Worm (Caenorhabditis elegans) whole organism, L4 larva: Measurements from ENCODE around the gene zip-11.
"Not testable (repeated sequence)": the region's sequence is repeated elsewhere in the genome, so short reads cannot be mapped to it uniquely, and the experiment has no call there.

Experiments
- F10B5.3 ChIP-seq: sonication (generic microtip); optimal IDR thresholded peaks from 2 replicates; lab custom pipeline; 2016; ENCODE audit warnings: mild to moderate bottlenecking, missing genetic modification characterization, missing compliant biosample characterization
- F26F4.8 ChIP-seq: fragments of 200-800 bp; sonication (Bioruptor generic); conservative IDR thresholded peaks from 2 replicates; pipeline ENCODE4 v1.3.6; 2022; ENCODE audit warnings: missing genetic modification characterization, missing compliant biosample characterization
- F44E2.7 ChIP-seq: fragments of 200-800 bp; sonication (Bioruptor generic); IDR thresholded peaks from 2 replicates; pipeline ENCODE4 v2.1.2; 2022; ENCODE audit warnings: missing genetic modification characterization, missing compliant biosample characterization
- Y105C5A.15 ChIP-seq: fragments of 200-800 bp; sonication (Bioruptor generic); IDR thresholded peaks from 2 replicates; pipeline ENCODE4 v1.3.6; 2022; ENCODE audit warnings: missing genetic modification characterization, missing compliant biosample characterization
- aha-1 ChIP-seq: fragments of 150-350 bp; peaks from one replicate; lab custom pipeline; 2014; ENCODE audit warnings: missing biosample characterization, missing genetic modification characterization
- aly-2 ChIP-seq: sonication (generic microtip); optimal IDR thresholded peaks from 2 replicates; lab custom pipeline; 2018; ENCODE audit warnings: missing biosample characterization, missing genetic modification characterization
- ceh-28 ChIP-seq: fragments of 150-350 bp; optimal IDR thresholded peaks from 2 replicates; lab custom pipeline; 2014; ENCODE audit warnings: missing biosample characterization, missing genetic modification reagents, missing genetic modification characterization
- ceh-32 ChIP-seq: sonication (generic microtip); optimal IDR thresholded peaks from 2 replicates; lab custom pipeline; 2016; ENCODE audit warnings: mild to moderate bottlenecking, missing genetic modification characterization, missing compliant biosample characterization; ENCODE audit not compliant: poor library complexity
- daf-12 ChIP-seq: fragments of 150-350 bp; optimal IDR thresholded peaks from 2 replicates; lab custom pipeline; 2014; ENCODE audit warnings: missing biosample characterization, missing genetic modification reagents, missing genetic modification characterization
- daf-16 ChIP-seq, 3 experiments: sonication (generic microtip); optimal IDR thresholded peaks; 2 replicates each; lab custom pipeline; 2016 to 2017; ENCODE audit warnings: missing genetic modification characterization in 3 of 3, missing genetic modification reagents in 3 of 3, mild to moderate bottlenecking in 2 of 3, missing compliant biosample characterization in 2 of 3, missing biosample characterization in 1 of 3, moderate library complexity in 1 of 3
- daf-19 ChIP-seq: fragments of 200-800 bp; sonication (Bioruptor generic); conservative IDR thresholded peaks from 2 replicates; pipeline ENCODE4 v1.3.6; 2022; ENCODE audit warnings: missing genetic modification characterization, missing compliant biosample characterization
- dmd-8 ChIP-seq: fragments of 200-800 bp; sonication (Bioruptor generic); IDR thresholded peaks from 2 replicates; pipeline ENCODE4 v1.3.6; 2022; ENCODE audit warnings: missing genetic modification characterization, missing compliant biosample characterization
- duxl-1 ChIP-seq: sonication (generic microtip); optimal IDR thresholded peaks from 2 replicates; lab custom pipeline; 2016; ENCODE audit warnings: mild to moderate bottlenecking, missing genetic modification characterization, moderate library complexity, missing compliant biosample characterization; ENCODE audit not compliant: poor library complexity
- egl-43 ChIP-seq: fragments of 200-800 bp; sonication (Bioruptor generic); IDR thresholded peaks from 2 replicates; pipeline ENCODE4 v1.3.6; 2022; ENCODE audit warnings: missing genetic modification reagents, missing genetic modification characterization, missing compliant biosample characterization
- fkh-10 ChIP-seq: fragments of 150-350 bp; optimal IDR thresholded peaks from 2 replicates; lab custom pipeline; 2014; ENCODE audit warnings: missing biosample characterization, missing genetic modification reagents, missing genetic modification characterization
- hif-1 ChIP-seq, 2 experiments: sonication (generic microtip); optimal IDR thresholded peaks; 2 replicates each; lab custom pipeline; 2016 to 2017; ENCODE audit warnings: missing compliant biosample characterization in 2 of 2, missing genetic modification characterization in 2 of 2, missing genetic modification reagents in 2 of 2, missing genotype in 2 of 2, mild to moderate bottlenecking in 1 of 2
- hlh-11 ChIP-seq: fragments of 200-800 bp; sonication (Bioruptor generic); optimal IDR thresholded peaks from 2 replicates; lab custom pipeline; 2018; ENCODE audit warnings: mild to moderate bottlenecking, missing genetic modification characterization, missing compliant biosample characterization
- lim-7 ChIP-seq: fragments of 200-800 bp; sonication (Bioruptor generic); IDR thresholded peaks from 2 replicates; pipeline ENCODE4 v1.3.6; 2022; ENCODE audit warnings: missing genetic modification characterization, missing compliant biosample characterization
- lin-39 ChIP-seq: fragments of 150-350 bp; optimal IDR thresholded peaks from 2 replicates; lab custom pipeline; 2014; ENCODE audit warnings: missing biosample characterization, missing genetic modification reagents, missing genetic modification characterization
- mep-1 ChIP-seq: fragments of 150-350 bp; sonication (generic microtip); optimal IDR thresholded peaks from 3 replicates; lab custom pipeline; 2014; ENCODE audit warnings: missing biosample characterization, missing genetic modification characterization
- nhr-10 ChIP-seq: fragments of 150-350 bp; optimal IDR thresholded peaks from 2 replicates; lab custom pipeline; 2014; ENCODE audit warnings: missing biosample characterization, missing genetic modification characterization
- nhr-102 ChIP-seq: sonication (generic microtip); optimal IDR thresholded peaks from 2 replicates; lab custom pipeline; 2016; ENCODE audit warnings: mild to moderate bottlenecking, missing genetic modification characterization, moderate library complexity, missing compliant biosample characterization
- nhr-111 ChIP-seq: fragments of 200-800 bp; sonication (Bioruptor generic); optimal IDR thresholded peaks from 2 replicates; lab custom pipeline; 2018; ENCODE audit warnings: mild to moderate bottlenecking, missing genetic modification characterization, missing compliant biosample characterization
- nhr-28 ChIP-seq: fragments of 150-350 bp; optimal IDR thresholded peaks from 2 replicates; lab custom pipeline; 2014; ENCODE audit warnings: missing biosample characterization, missing genetic modification characterization
- pqm-1 ChIP-seq: sonication (generic microtip); optimal IDR thresholded peaks from 2 replicates; lab custom pipeline; 2017; ENCODE audit warnings: missing biosample characterization, missing genetic modification characterization
- rbr-2 ChIP-seq: sonication (generic microtip); optimal IDR thresholded peaks from 2 replicates; lab custom pipeline; 2016; ENCODE audit warnings: missing genotype, missing genetic modification characterization, missing compliant biosample characterization
- saeg-2 ChIP-seq: fragments of 200-800 bp; sonication (Bioruptor generic); IDR thresholded peaks from 2 replicates; pipeline ENCODE4 v1.3.6; 2022; ENCODE audit warnings: missing genetic modification reagents, missing genetic modification characterization, missing compliant biosample characterization
- set-16 ChIP-seq: fragments of 200-800 bp; sonication (Bioruptor generic); IDR thresholded peaks from 2 replicates; pipeline ENCODE4 v1.3.6; 2022; ENCODE audit warnings: missing genetic modification reagents, missing genetic modification characterization, missing compliant biosample characterization
- snpc-1.2 ChIP-seq: fragments of 200-800 bp; sonication (Bioruptor generic); IDR thresholded peaks from 2 replicates; pipeline ENCODE4 v1.3.6; 2022; ENCODE audit warnings: missing genetic modification reagents, missing genetic modification characterization, missing compliant biosample characterization
- snpc-4 ChIP-seq: fragments of 150-350 bp; optimal IDR thresholded peaks from 2 replicates; lab custom pipeline; 2014; ENCODE audit warnings: missing biosample characterization, missing genetic modification characterization
- spr-3 ChIP-seq: fragments of 200-800 bp; sonication (Bioruptor generic); optimal IDR thresholded peaks from 2 replicates; lab custom pipeline; 2018; ENCODE audit warnings: mild to moderate bottlenecking, missing genetic modification characterization, missing compliant biosample characterization
- tra-1 ChIP-seq: fragments of 200-800 bp; sonication (Bioruptor generic); IDR thresholded peaks from 2 replicates; pipeline ENCODE4 v1.3.6; 2022; ENCODE audit warnings: missing genetic modification reagents, missing genetic modification characterization, missing compliant biosample characterization
- unc-130 ChIP-seq: sonication (generic microtip); optimal IDR thresholded peaks from 2 replicates; lab custom pipeline; 2016; ENCODE audit warnings: missing genetic modification reagents, missing genetic modification characterization, missing compliant biosample characterization
- unc-39 ChIP-seq: sonication (generic microtip); optimal IDR thresholded peaks from 2 replicates; lab custom pipeline; 2017; ENCODE audit warnings: missing biosample characterization, missing genetic modification characterization
- unc-62 ChIP-seq, 3 experiments: fragments of 150-350 bp in 1 of 3; sonication (generic microtip); optimal IDR thresholded peaks in 2 of 3; peaks in 1 of 3; 1 replicate in 1 of 3; 2 replicates in 2 of 3; lab custom pipeline; 2014 to 2017; ENCODE audit warnings: missing biosample characterization in 3 of 3, missing genetic modification characterization in 3 of 3, missing genetic modification reagents in 3 of 3, missing genotype in 1 of 3
- ztf-11 ChIP-seq: fragments of 150-350 bp; optimal IDR thresholded peaks from 2 replicates; lab custom pipeline; 2014; ENCODE audit warnings: missing biosample characterization, missing genetic modification characterization

zip-11 gene

ce11 chrIV:3298300-3298699, 12.8 kb upstream of the zip-11 start, which contains the start of gene W08E12.6:
TSS of gene W08E12.6 (plus strand) at chrIV:3298600.
- TF ChIP-seq set-16 (GFP tag; lab: Robert Waterston, UW) = 0 out of 2 replicates have a peak, but pooled peaks have one; percentile 8
- TF ChIP-seq snpc-4 (tag; lab: Kevin White, UChicago) = no peak
- TF ChIP-seq spr-3 (GFP tag; lab: Kevin White, UChicago) = no peak
- TF ChIP-seq duxl-1 (tag; lab: Kevin White, UChicago) = no peak
- no peak for TF ChIP-seq mep-1 (tag; lab: Kevin White, UChicago)

ce11 chrIV:3299229-3299628, 11.8 kb upstream of the zip-11 start:
- TF ChIP-seq daf-16 (GFP tag; optimal IDR thresholded peaks at IDR 0.05; lab: Kevin White, UChicago) = no peak
- TF ChIP-seq daf-16 (tag; optimal IDR thresholded peaks at IDR 0.05; lab: Kevin White, UChicago) = no peak
- TF ChIP-seq nhr-10 (tag; lab: Kevin White, UChicago) = no peak
- no peak for TF ChIP-seq hif-1 (tag; optimal IDR thresholded peaks at IDR 0.05; lab: Kevin White, UChicago)
- TF ChIP-seq F26F4.8 (GFP tag; lab: Robert Waterston, UW) = no peak
- no peak for TF ChIP-seq ztf-11
- TF ChIP-seq lim-7 = no peak
- 0 out of 2 replicates have a peak, but pooled peaks have one; percentile 17 for TF ChIP-seq egl-43
- TF ChIP-seq tra-1 (GFP tag; lab: Robert Waterston, UW) = 0 out of 2 replicates have a peak, but pooled peaks have one; percentile 21
- no peak for TF ChIP-seq aha-1 (tag; lab: Kevin White, UChicago)
- no peak for TF ChIP-seq nhr-111 (GFP tag; lab: Kevin White, UChicago)
- TF ChIP-seq daf-19 = no peak
- no peak for TF ChIP-seq unc-39
- no peak for TF ChIP-seq daf-12 (tag; lab: Kevin White, UChicago)
- no peak for TF ChIP-seq snpc-1.2 (GFP tag; lab: Robert Waterston, UW)
- no peak for TF ChIP-seq ceh-32 (tag; lab: Kevin White, UChicago)
- TF ChIP-seq set-16 (GFP tag; lab: Robert Waterston, UW) = peak; percentile 88
- no peak for TF ChIP-seq unc-130
- 0 out of 2 replicates have a peak, but pooled peaks have one; percentile 12 for TF ChIP-seq dmd-8 (GFP tag; lab: Robert Waterston, UW)

- TF ChIP-seq pqm-1 (tag; lab: Kevin White, UChicago) (no peak), rbr-2 (tag; lab: Kevin White, UChicago) (no peak), egl-43 (no peak), nhr-102 (tag; lab: Kevin White, UChicago) (no peak), F44E2.7 (no peak), Y105C5A.15 (GFP tag; lab: Robert Waterston, UW) (no peak), lin-39 (tag; lab: Kevin White, UChicago) (no peak)
Measured at ce11 chrIV:3300492-3300891, 10.6 kb upstream of the zip-11 start, which contains the start of gene W08E12.5. TSS of gene W08E12.5 (plus strand) at chrIV:3300792.

ce11 chrIV:3302058-3302457, 9.0 kb upstream of the zip-11 start, which contains the start of gene W08E12.4:
TSS of gene W08E12.4 (plus strand) at chrIV:3302358.
- 0 out of 2 replicates have a peak, but pooled peaks have one; percentile 7 for TF ChIP-seq set-16 (GFP tag; lab: Robert Waterston, UW)

- TF ChIP-seq unc-130; fkh-10 (GFP tag; lab: Kevin White, UChicago); F10B5.3 (tag; lab: Kevin White, UChicago): not testable (repeated sequence)
Measured at ce11 chrIV:3303690-3304089, 7.4 kb upstream of the zip-11 start, which contains the start of gene idpp-12. TSS of gene idpp-12 (plus strand) at chrIV:3303990.

ce11 chrIV:3305575-3305974, 5.5 kb upstream of the zip-11 start, which contains the start of gene W08E12.2:
TSS of gene W08E12.2 (plus strand) at chrIV:3305875.
- no peak for TF ChIP-seq ceh-28 (tag; lab: Kevin White, UChicago)
- TF ChIP-seq nhr-28 = no peak
- TF ChIP-seq hlh-11 (tag; lab: Kevin White, UChicago) = no peak
- peak in 1 of 2 experiments; percentile 27 for TF ChIP-seq unc-62 (GFP tag; optimal IDR thresholded peaks at IDR 0.05 in 1 of 2; lab: Kevin White, UChicago)
- no peak for TF ChIP-seq unc-62 (tag; optimal IDR thresholded peaks at IDR 0.05; lab: Kevin White, UChicago)
- TF ChIP-seq aly-2 = no peak
- TF ChIP-seq saeg-2 (GFP tag; lab: Robert Waterston, UW) = no peak
